Worm (Caenorhabditis elegans): ENCODE data around the gene C18G1.7.

The C18G1.7 gene

DNA sequence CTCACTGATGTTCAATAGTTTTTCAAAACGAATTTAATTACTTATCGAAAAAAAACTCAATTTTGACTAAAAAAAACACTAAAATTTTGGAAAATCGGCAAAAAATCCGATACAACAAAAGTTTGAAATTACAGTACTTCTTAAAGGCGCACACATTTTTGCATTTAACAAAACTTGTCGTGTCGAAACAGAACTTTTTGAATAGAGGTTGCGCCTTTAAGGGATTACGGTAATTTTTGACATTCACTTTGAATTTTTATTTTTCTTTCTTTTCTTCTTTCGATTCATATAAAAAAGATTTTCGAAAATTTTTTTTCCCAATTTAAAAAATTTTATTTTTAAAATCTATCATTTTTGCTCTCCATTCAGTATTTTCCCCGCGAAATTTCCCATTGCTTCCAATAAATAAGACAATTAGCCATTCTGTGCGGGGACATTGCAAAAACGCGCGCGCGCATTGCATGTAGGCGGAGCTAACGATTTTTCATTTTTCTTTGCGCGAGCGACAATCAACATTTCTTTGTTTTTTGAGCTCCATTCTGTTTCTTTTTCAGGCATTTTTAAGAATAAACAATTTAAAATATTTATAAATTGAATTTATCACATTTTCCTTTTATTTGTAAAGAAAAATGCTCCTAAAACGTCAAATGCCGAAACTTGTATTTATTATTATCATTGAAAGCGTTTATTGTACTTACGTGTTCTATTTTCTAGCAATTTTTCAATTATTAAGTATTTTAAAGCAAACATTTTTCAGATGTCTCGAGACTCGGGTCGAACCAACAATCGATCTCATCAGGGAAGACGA lies 14.0 kb upstream of the C18G1.7 start, which contains the start of gene F39G3.3:
Gene F39G3.3, plus strand, starts transcription at position 758 of the 808 bp plus-strand sequence.
- TF ChIP-seq sup-37 (GFP tag; optimal IDR thresholded peaks at IDR 0.05) (no peak), mep-1 (tag; optimal IDR thresholded peaks at IDR 0.05) (peak; percentile 68), efl-3 (GFP tag; optimal IDR thresholded peaks at IDR 0.05) (no peak), nhr-90 (tag; optimal IDR thresholded peaks at IDR 0.05; ENCODE audit: poor library complexity) (peak; percentile 69), egl-27 (tag; optimal IDR thresholded peaks at IDR 0.05) (no peak), fkh-10 (GFP tag; optimal IDR thresholded peaks at IDR 0.05) (no peak), sox-4 (tag; optimal IDR thresholded peaks at IDR 0.05) (no peak), hlh-17 (GFP tag; optimal IDR thresholded peaks at IDR 0.05; ENCODE audit: borderline replicate concordance) (no peak), nhr-85 (tag) (peak; percentile 80), ceh-90 (tag; optimal IDR thresholded peaks at IDR 0.05) (no peak), ztf-4 (tag; optimal IDR thresholded peaks at IDR 0.05) (no peak), ceh-88 (GFP tag; IDR thresholded peaks at IDR 0.05) (no peak), mdl-1 (tag; optimal IDR thresholded peaks at IDR 0.05) (peak in 1 of 2 experiments; percentile 30), pax-3 (tag; optimal IDR thresholded peaks at IDR 0.05) (no peak), unc-30 (tag; optimal IDR thresholded peaks at IDR 0.05) (no peak), aha-1 (tag; optimal IDR thresholded peaks at IDR 0.05) (no peak), C16A3.4 (tag; optimal IDR thresholded peaks at IDR 0.05) (peak; percentile 52), nhr-77 (tag; optimal IDR thresholded peaks at IDR 0.05) (no peak), nhr-237 (tag; optimal IDR thresholded peaks at IDR 0.05) (no peak), dsc-1 (tag; optimal IDR thresholded peaks at IDR 0.05) (peak; percentile 73), nhr-19 (GFP tag; conservative IDR thresholded peaks at IDR 0.05) (peak; percentile 54), vab-15 (tag; optimal IDR thresholded peaks at IDR 0.05) (peak; percentile 36), elt-3 (tag; optimal IDR thresholded peaks at IDR 0.05) (peak in 1 of 6 experiments; percentile 10), lin-15B (tag; optimal IDR thresholded peaks at IDR 0.05) (no peak), Y116A8C.19 (tag; optimal IDR thresholded peaks at IDR 0.05; ENCODE audit: borderline replicate concordance) (no peak), fkh-8 (tag; optimal IDR thresholded peaks at IDR 0.05) (no peak), skn-1 (tag; optimal IDR thresholded peaks at IDR 0.05) (peak; percentile 74), ztf-11 (tag; optimal IDR thresholded peaks at IDR 0.05) (peak in 1 of 2 experiments; percentile 7), pag-3 (tag; optimal IDR thresholded peaks at IDR 0.05; ENCODE audit: borderline replicate concordance, insufficient read depth) (no peak), nhr-12 (tag; optimal IDR thresholded peaks at IDR 0.05) (no peak), efl-1 (optimal IDR thresholded peaks at IDR 0.05) (peak; percentile 33 to 55), efl-1 (GFP tag; optimal IDR thresholded peaks at IDR 0.05 in 1 of 2) (peak; percentile 35 to 95), hlh-4 (tag; optimal IDR thresholded peaks at IDR 0.05) (no peak), nhr-76 (tag; optimal IDR thresholded peaks at IDR 0.05) (no peak), swsn-7 (tag; optimal IDR thresholded peaks at IDR 0.05) (peak; percentile 66), F16B12.6 (tag; optimal IDR thresholded peaks at IDR 0.05) (no peak), lin-35 (GFP tag; optimal IDR thresholded peaks at IDR 0.05) (peak; percentile 24 to 49), hpl-2 (GFP tag; optimal IDR thresholded peaks at IDR 0.05) (peak; percentile 4), ama-1 (optimal IDR thresholded peaks at IDR 0.05) (no peak), ets-5 (GFP tag; IDR thresholded peaks at IDR 0.05) (no peak), nhr-20 (tag; optimal IDR thresholded peaks at IDR 0.05) (peak; percentile 57), grh-1 (GFP tag; IDR thresholded peaks at IDR 0.05) (no peak), sptf-1 (tag; optimal IDR thresholded peaks at IDR 0.05) (no peak), tlp-1 (tag; optimal IDR thresholded peaks at IDR 0.05) (no peak), irx-1 (tag; optimal IDR thresholded peaks at IDR 0.05) (peak; percentile 42), lin-13 (GFP tag; optimal IDR thresholded peaks at IDR 0.05) (peak; percentile 40), nhr-84 (tag; optimal IDR thresholded peaks at IDR 0.05) (no peak), aly-2 (tag; optimal IDR thresholded peaks at IDR 0.05) (no peak), ceh-63 (GFP tag; optimal IDR thresholded peaks at IDR 0.05) (no peak), unc-130 (tag; optimal IDR thresholded peaks at IDR 0.05) (peak; percentile 88), nhr-47 (tag; optimal IDR thresholded peaks at IDR 0.05) (peak; percentile 65), unc-86 (tag; optimal IDR thresholded peaks at IDR 0.05) (peak; percentile 38)

Measured in whole organism, L1 larva.